Worm (Caenorhabditis elegans) whole organism, early embryonic: ENCODE results near the gene srj-23.

Source experiments
- B0310.2 ChIP-seq: sonication (generic microtip); optimal IDR thresholded peaks from 2 replicates; lab custom pipeline; 2016; ENCODE audit warnings: mild to moderate bottlenecking, missing genetic modification characterization, missing compliant biosample characterization
- ceh-36 ChIP-seq: sonication (generic microtip); optimal IDR thresholded peaks from 2 replicates; lab custom pipeline; 2016; ENCODE audit warnings: missing genetic modification characterization, inconsistent platforms, missing compliant biosample characterization
- ets-7 ChIP-seq: sonication (generic microtip); optimal IDR thresholded peaks from 2 replicates; lab custom pipeline; 2016; ENCODE audit warnings: missing genotype, missing genetic modification characterization, missing compliant biosample characterization
- hmbx-1 ChIP-seq: sonication (generic microtip); optimal IDR thresholded peaks from 2 replicates; lab custom pipeline; 2016; ENCODE audit warnings: mild to moderate bottlenecking, missing genetic modification characterization, missing compliant biosample characterization
- scrt-1 ChIP-seq: fragments of 200-800 bp; sonication (Bioruptor generic); IDR thresholded peaks from 2 replicates; pipeline ENCODE4 v1.3.6; 2022; ENCODE audit warnings: missing genetic modification characterization, missing compliant biosample characterization

- TF ChIP-seq scrt-1 (no peak), ceh-36 (tag; lab: Kevin White, UChicago) (no peak), hmbx-1 (no peak), ets-7 (tag; lab: Kevin White, UChicago) (no peak), B0310.2 (tag; lab: Kevin White, UChicago) (no peak)
Observed at ce11 chrV:1447079-1447478, 4.4 kb upstream of the srj-23 start, which contains the start of gene cnc-4.
